Worm (Caenorhabditis elegans) whole organism, L1 larva: Measurements from ENCODE around the gene Y51B9A.5.

Experiments
- C04F5.9 ChIP-seq: sonication (generic microtip); optimal IDR thresholded peaks from 2 replicates; lab custom pipeline; 2016; ENCODE audit warnings: missing genetic modification characterization, missing compliant biosample characterization
- C16A3.4 ChIP-seq: fragments of 150-350 bp; optimal IDR thresholded peaks from 2 replicates; lab custom pipeline; 2014; ENCODE audit warnings: missing biosample characterization, missing genetic modification characterization
- F16B12.6 ChIP-seq: fragments of 150-350 bp; optimal IDR thresholded peaks from 2 replicates; lab custom pipeline; 2014; ENCODE audit warnings: missing biosample characterization, missing genetic modification characterization
- aha-1 ChIP-seq: fragments of 150-350 bp; optimal IDR thresholded peaks from 2 replicates; lab custom pipeline; 2014; ENCODE audit warnings: missing biosample characterization, missing genetic modification characterization
- alr-1 ChIP-seq: fragments of 200-800 bp; sonication (Bioruptor generic); optimal IDR thresholded peaks from 2 replicates; lab custom pipeline; 2018; ENCODE audit warnings: borderline replicate concordance, mild to moderate bottlenecking, missing genetic modification characterization, missing compliant biosample characterization
- aly-2 ChIP-seq: fragments of 150-350 bp; optimal IDR thresholded peaks from 2 replicates; lab custom pipeline; 2014; ENCODE audit warnings: missing biosample characterization, missing genetic modification characterization
- ama-1 ChIP-seq: fragments of 150-350 bp; optimal IDR thresholded peaks from 2 replicates; lab custom pipeline; 2014
- blmp-1 ChIP-seq: fragments of 150-350 bp; optimal IDR thresholded peaks from 2 replicates; lab custom pipeline; 2014; ENCODE audit warnings: missing biosample characterization, missing genetic modification characterization
- ceh-8 ChIP-seq: fragments of 200-800 bp; sonication (Bioruptor generic); optimal IDR thresholded peaks from 2 replicates; lab custom pipeline; 2018; ENCODE audit warnings: mild to moderate bottlenecking, missing genetic modification characterization, moderate library complexity, missing compliant biosample characterization
- ceh-82 ChIP-seq, 3 experiments: fragments of 150-350 bp in 1 of 3; sonication (generic microtip) in 2 of 3; optimal IDR thresholded peaks; 2 replicates each; lab custom pipeline; 2014 to 2017; ENCODE audit warnings: missing biosample characterization in 3 of 3, missing genetic modification characterization in 3 of 3
- ceh-88 ChIP-seq: fragments of 200-800 bp; sonication (Bioruptor generic); IDR thresholded peaks from 2 replicates; pipeline ENCODE4 v1.3.6; 2022; ENCODE audit warnings: missing genetic modification characterization, missing compliant biosample characterization
- dpl-1 ChIP-seq, 3 experiments: fragments of 150-350 bp in 2 of 3; sonication (generic microtip) in 1 of 3; optimal IDR thresholded peaks; 2 replicates each; lab custom pipeline; 2014 to 2017; ENCODE audit warnings: missing biosample characterization in 3 of 3, missing genetic modification characterization in 3 of 3, missing genetic modification reagents in 3 of 3
- efl-1 ChIP-seq, 4 experiments: fragments of 150-350 bp; optimal IDR thresholded peaks in 3 of 4; peaks in 1 of 4; 1 replicate in 1 of 4; 2 replicates in 3 of 4; lab custom pipeline; 2014; ENCODE audit warnings: missing biosample characterization in 2 of 4, missing genetic modification characterization in 2 of 4, missing genetic modification reagents in 2 of 4
- elt-2 ChIP-seq: sonication (generic microtip); optimal IDR thresholded peaks from 2 replicates; lab custom pipeline; 2016; ENCODE audit warnings: missing genetic modification characterization, mild to moderate bottlenecking, inconsistent platforms, missing compliant biosample characterization, missing genetic modification reagents
- fkh-8 ChIP-seq: sonication (generic microtip); optimal IDR thresholded peaks from 2 replicates; lab custom pipeline; 2016; ENCODE audit warnings: mild to moderate bottlenecking, missing genetic modification characterization, missing compliant biosample characterization
- grh-1 ChIP-seq: fragments of 200-800 bp; sonication (Bioruptor generic); IDR thresholded peaks from 2 replicates; pipeline ENCODE4 v1.3.6; 2022; ENCODE audit warnings: missing genetic modification reagents, missing genetic modification characterization, missing compliant biosample characterization
- hlh-4 ChIP-seq: sonication (generic microtip); optimal IDR thresholded peaks from 2 replicates; lab custom pipeline; 2016; ENCODE audit warnings: mild to moderate bottlenecking, missing genetic modification characterization, missing compliant biosample characterization
- isw-1 ChIP-seq: fragments of 200-800 bp; sonication (Bioruptor generic); IDR thresholded peaks from 2 replicates; pipeline ENCODE4 v1.3.6; 2022; ENCODE audit warnings: missing genetic modification characterization, missing compliant biosample characterization
- jun-1 ChIP-seq: fragments of 150-350 bp; optimal IDR thresholded peaks from 2 replicates; lab custom pipeline; 2014; ENCODE audit warnings: missing biosample characterization, missing genetic modification reagents, missing genetic modification characterization
- lin-13 ChIP-seq: fragments of 150-350 bp; optimal IDR thresholded peaks from 2 replicates; lab custom pipeline; 2014; ENCODE audit warnings: missing biosample characterization, missing genetic modification reagents, missing genetic modification characterization
- lin-14 ChIP-seq: fragments of 200-800 bp; sonication (Bioruptor generic); optimal IDR thresholded peaks from 2 replicates; lab custom pipeline; 2018; ENCODE audit warnings: mild to moderate bottlenecking, missing genetic modification characterization, moderate library complexity, missing compliant biosample characterization
- lin-15B ChIP-seq: fragments of 150-350 bp; sonication (generic microtip); optimal IDR thresholded peaks from 3 replicates; lab custom pipeline; 2014; ENCODE audit warnings: missing biosample characterization, missing genetic modification characterization
- lin-39 ChIP-seq: fragments of 150-350 bp; optimal IDR thresholded peaks from 2 replicates; lab custom pipeline; 2014; ENCODE audit warnings: missing biosample characterization, missing genetic modification reagents, missing genetic modification characterization
- lsy-2 ChIP-seq, 2 experiments: fragments of 150-350 bp; optimal IDR thresholded peaks; 2 replicates each; lab custom pipeline; 2014; ENCODE audit warnings: missing biosample characterization in 2 of 2, missing genetic modification characterization in 2 of 2
- mab-9 ChIP-seq: fragments of 200-800 bp; sonication (Bioruptor generic); IDR thresholded peaks from 2 replicates; pipeline ENCODE4 v1.3.6; 2022; ENCODE audit warnings: missing genetic modification reagents, missing genetic modification characterization, missing compliant biosample characterization
- mdl-1 ChIP-seq, 2 experiments: fragments of 150-350 bp; optimal IDR thresholded peaks; 2 replicates each; lab custom pipeline; 2014 to 2017; ENCODE audit warnings: missing biosample characterization in 2 of 2, missing genetic modification characterization in 2 of 2, inconsistent platforms in 1 of 2
- mef-2 ChIP-seq: fragments of 150-350 bp; optimal IDR thresholded peaks from 2 replicates; lab custom pipeline; 2014; ENCODE audit warnings: missing biosample characterization, missing genetic modification characterization
- mep-1 ChIP-seq: fragments of 150-350 bp; optimal IDR thresholded peaks from 2 replicates; lab custom pipeline; 2014; ENCODE audit warnings: missing biosample characterization, missing genetic modification characterization
- nhr-12 ChIP-seq: sonication (generic microtip); optimal IDR thresholded peaks from 2 replicates; lab custom pipeline; 2017; ENCODE audit warnings: missing biosample characterization, missing genetic modification characterization
- nhr-237 ChIP-seq: fragments of 150-350 bp; optimal IDR thresholded peaks from 2 replicates; lab custom pipeline; 2014; ENCODE audit warnings: missing biosample characterization, missing genetic modification characterization
- nhr-28 ChIP-seq: fragments of 150-350 bp; optimal IDR thresholded peaks from 2 replicates; lab custom pipeline; 2014; ENCODE audit warnings: missing biosample characterization, missing genetic modification characterization
- nhr-71 ChIP-seq: sonication (generic microtip); optimal IDR thresholded peaks from 2 replicates; lab custom pipeline; 2016; ENCODE audit warnings: mild to moderate bottlenecking, missing genetic modification characterization, moderate library complexity, missing compliant biosample characterization
- nhr-77 ChIP-seq: fragments of 150-350 bp; optimal IDR thresholded peaks from 2 replicates; lab custom pipeline; 2014; ENCODE audit warnings: missing biosample characterization, missing genetic modification characterization
- nhr-85 ChIP-seq: sonication (generic microtip); peaks from one replicate; lab custom pipeline; 2016; ENCODE audit warnings: missing genetic modification characterization, inconsistent platforms, missing compliant biosample characterization
- nhr-90 ChIP-seq: sonication (generic microtip); optimal IDR thresholded peaks from 2 replicates; lab custom pipeline; 2016; ENCODE audit warnings: mild to moderate bottlenecking, missing genetic modification characterization, missing compliant biosample characterization; ENCODE audit not compliant: poor library complexity
- pax-3 ChIP-seq: fragments of 200-800 bp; sonication (Bioruptor generic); optimal IDR thresholded peaks from 2 replicates; lab custom pipeline; 2018; ENCODE audit warnings: mild to moderate bottlenecking, missing genetic modification characterization, moderate library complexity, missing compliant biosample characterization
- rnt-1 ChIP-seq: sonication (generic microtip); optimal IDR thresholded peaks from 2 replicates; lab custom pipeline; 2016; ENCODE audit warnings: mild to moderate bottlenecking, missing genetic modification characterization, moderate library complexity, missing compliant biosample characterization
- skn-1 ChIP-seq: fragments of 150-350 bp; optimal IDR thresholded peaks from 2 replicates; lab custom pipeline; 2014; ENCODE audit warnings: missing biosample characterization, missing genetic modification characterization
- snu-23 ChIP-seq: sonication (generic microtip); optimal IDR thresholded peaks from 2 replicates; lab custom pipeline; 2016; ENCODE audit warnings: missing genetic modification characterization, missing compliant biosample characterization
- swsn-7 ChIP-seq: sonication (generic microtip); optimal IDR thresholded peaks from 2 replicates; lab custom pipeline; 2016; ENCODE audit warnings: missing genetic modification characterization, missing compliant biosample characterization
- tbx-2 ChIP-seq: sonication (generic microtip); optimal IDR thresholded peaks from 2 replicates; lab custom pipeline; 2016; ENCODE audit warnings: missing genetic modification characterization, missing compliant biosample characterization
- tlp-1 ChIP-seq: fragments of 150-350 bp; optimal IDR thresholded peaks from 2 replicates; lab custom pipeline; 2014; ENCODE audit warnings: missing biosample characterization, missing genetic modification characterization
- unc-130 ChIP-seq: fragments of 150-350 bp; optimal IDR thresholded peaks from 2 replicates; lab custom pipeline; 2017; ENCODE audit warnings: missing biosample characterization, missing genetic modification characterization, inconsistent platforms
- unc-86 ChIP-seq: sonication (generic microtip); optimal IDR thresholded peaks from 2 replicates; lab custom pipeline; 2016; ENCODE audit warnings: missing genetic modification characterization, missing compliant biosample characterization
- vab-15 ChIP-seq: sonication (generic microtip); optimal IDR thresholded peaks from 2 replicates; lab custom pipeline; 2017; ENCODE audit warnings: missing genotype, mild to moderate bottlenecking, missing genetic modification characterization, missing compliant biosample characterization
- xbp-1 ChIP-seq: sonication (generic microtip); optimal IDR thresholded peaks from 2 replicates; lab custom pipeline; 2016; ENCODE audit warnings: missing genetic modification characterization, missing compliant biosample characterization

Y51B9A.5 gene

ce11 chrII:9411497-9411896, 7.6 kb downstream of the Y51B9A.5 start, which contains the start of gene M176.9:
M176.9 (minus strand) TSS chrII:9411597.
- no peak for TF ChIP-seq mef-2 (tag; lab: Kevin White, UChicago)
- no peak for TF ChIP-seq alr-1
- no peak for TF ChIP-seq ama-1 (lab: Kevin White, UChicago)
- TF ChIP-seq rnt-1 (tag; lab: Kevin White, UChicago), result no peak
- no peak for TF ChIP-seq aly-2 (tag; lab: Kevin White, UChicago)
- no peak for TF ChIP-seq xbp-1 (tag; lab: Kevin White, UChicago)
- no peak for TF ChIP-seq F16B12.6
- no peak for TF ChIP-seq nhr-28 (tag; lab: Kevin White, UChicago)
- no peak for TF ChIP-seq ceh-88 (GFP tag; lab: Robert Waterston, UW)
- TF ChIP-seq aha-1, result no peak

ce11 chrII:9412086-9412608, 8.2 kb downstream of the Y51B9A.5 start, which contains the start of gene arrd-3:
arrd-3 (plus strand) TSS chrII:9412558.
- TF ChIP-seq elt-2 (tag; lab: Kevin White, UChicago), result peak; percentile 66
- no peak for TF ChIP-seq mab-9
- no peak for TF ChIP-seq jun-1 (tag; lab: Kevin White, UChicago)
- peak; percentile 10 for TF ChIP-seq tlp-1 (tag; lab: Kevin White, UChicago)

DNA sequence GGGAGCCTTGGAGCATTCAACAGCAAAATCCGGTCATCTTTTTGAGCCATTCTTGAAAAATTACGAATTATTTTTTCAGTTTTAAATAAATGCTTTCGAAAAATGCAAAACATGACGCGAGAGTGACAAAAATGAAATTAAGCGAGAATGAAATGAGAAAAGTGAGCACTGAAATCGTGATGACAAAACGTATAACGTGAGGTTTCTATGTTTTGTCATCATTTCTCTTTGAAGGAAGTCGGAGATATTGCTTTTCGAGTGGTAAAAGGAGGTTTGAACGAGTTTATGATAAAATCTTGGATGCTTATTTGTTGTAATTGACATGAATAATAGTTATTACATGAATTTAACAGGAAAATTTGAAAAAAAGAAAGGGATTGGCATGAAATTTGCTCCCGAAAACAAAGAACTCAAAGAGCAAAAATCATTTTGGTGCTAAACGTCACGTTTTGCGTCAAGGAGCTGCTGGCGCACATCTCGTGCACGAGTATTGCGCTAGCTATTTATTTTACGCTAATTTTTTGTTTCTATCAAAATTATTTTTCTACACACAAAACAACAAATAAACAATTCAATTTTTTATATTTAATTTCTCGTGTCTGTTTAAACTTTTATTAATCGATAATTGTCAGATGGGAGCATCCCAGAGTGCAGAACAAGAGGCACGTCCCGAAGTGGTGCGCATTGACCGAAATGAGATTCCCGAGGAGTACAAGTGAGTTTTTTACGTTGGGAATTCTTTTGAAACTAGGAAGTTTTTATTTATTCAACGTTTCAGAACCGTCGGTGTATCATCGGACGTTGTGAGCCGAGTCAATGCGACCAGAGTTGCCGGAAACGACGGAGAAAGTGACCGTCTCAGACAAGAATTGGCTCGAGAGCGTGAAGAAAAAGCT, 12.7 kb downstream of the Y51B9A.5 start, which contains the start of the genes gss-1 and chch-3:
Gene gss-1 (minus strand): TSS at position 51 of the 896 bp plus-strand sequence.
Gene chch-3 (plus strand): TSS at position 633 of the 896 bp plus-strand sequence.
- TF ChIP-seq skn-1 (tag; lab: Kevin White, UChicago) (peak; percentile 68), isw-1 (peak; percentile 63), ceh-8 (GFP tag; lab: Kevin White, UChicago) (peak; percentile 24), aly-2 (tag; lab: Kevin White, UChicago) (peak; percentile 22), nhr-77 (tag; lab: Kevin White, UChicago) (peak; percentile 7), lin-14 (GFP tag; lab: Kevin White, UChicago) (peak; percentile 81), hlh-4 (no peak), nhr-12 (no peak), mep-1 (peak; percentile 78), swsn-7 (tag; lab: Kevin White, UChicago) (peak; percentile 66), nhr-85 (tag; lab: Kevin White, UChicago) (peak; percentile 80), snu-23 (peak; percentile 74), unc-130 (tag; lab: Kevin White, UChicago) (peak; percentile 39), grh-1 (peak; percentile 49; the same call in 1 of the 2 replicates), mab-9 (no peak), pax-3 (tag; lab: Kevin White, UChicago) (no peak), nhr-71 (tag; lab: Kevin White, UChicago) (peak; percentile 80), C16A3.4 (tag; lab: Kevin White, UChicago) (peak; percentile 38), rnt-1 (tag; lab: Kevin White, UChicago) (peak; percentile 79), ceh-82 (tag; optimal IDR thresholded peaks at IDR 0.05; lab: Kevin White, UChicago) (peak; percentile 55 to 67 (median 67)), tbx-2 (tag; lab: Kevin White, UChicago) (peak; percentile 68), dpl-1 (GFP tag; optimal IDR thresholded peaks at IDR 0.05; lab: Kevin White, UChicago) (peak; percentile 44 to 77 (median 75)), ceh-88 (GFP tag; lab: Robert Waterston, UW) (no peak), mdl-1 (tag; optimal IDR thresholded peaks at IDR 0.05; lab: Kevin White, UChicago) (peak in 1 of 2 experiments; percentile 63), efl-1 (optimal IDR thresholded peaks at IDR 0.05; lab: Kevin White, UChicago) (peak; percentile 68 to 77), efl-1 (GFP tag; optimal IDR thresholded peaks at IDR 0.05 in 1 of 2; lab: Kevin White, UChicago) (peak; percentile 70 to 96), nhr-90 (tag; lab: Kevin White, UChicago) (peak; percentile 28), lin-39 (peak; percentile 49), nhr-237 (no peak), C04F5.9 (tag; lab: Kevin White, UChicago) (peak; percentile 24), blmp-1 (tag; lab: Kevin White, UChicago) (peak; percentile 45), lin-13 (peak; percentile 42), unc-86 (peak; percentile 21), lin-15B (tag; lab: Kevin White, UChicago) (peak; percentile 48), elt-2 (tag; lab: Kevin White, UChicago) (peak; percentile 4), fkh-8 (tag; lab: Kevin White, UChicago) (peak; percentile 42), lsy-2 (tag; optimal IDR thresholded peaks at IDR 0.05; lab: Kevin White, UChicago) (peak; percentile 71 to 84), xbp-1 (tag; lab: Kevin White, UChicago) (peak; percentile 65), vab-15 (no peak)
